Worm (Caenorhabditis elegans) whole organism, mixed stage, embryonic: ENCODE results near the gene K06G5.1.

Experiments used
- ceh-43 ChIP-seq: fragments of 200-800 bp; sonication (Bioruptor generic); optimal IDR thresholded peaks from 2 replicates; lab custom pipeline; 2018; ENCODE audit warnings: mild to moderate bottlenecking, missing genetic modification characterization, moderate library complexity, missing compliant biosample characterization
- cnd-1 ChIP-seq: fragments of 200-800 bp; sonication (Bioruptor generic); optimal IDR thresholded peaks from 2 replicates; lab custom pipeline; 2018; ENCODE audit warnings: mild to moderate bottlenecking, missing genetic modification characterization, missing compliant biosample characterization
- lsy-2 ChIP-seq: fragments of 150-350 bp; optimal IDR thresholded peaks from 2 replicates; lab custom pipeline; 2014; ENCODE audit warnings: missing biosample characterization, missing genetic modification characterization
- snpc-4 ChIP-seq: fragments of 150-350 bp; optimal IDR thresholded peaks from 2 replicates; lab custom pipeline; 2014; ENCODE audit warnings: missing biosample characterization, missing genetic modification characterization
- sptf-1 ChIP-seq: sonication (generic microtip); optimal IDR thresholded peaks from 2 replicates; lab custom pipeline; 2017; ENCODE audit warnings: mild to moderate bottlenecking, missing genetic modification characterization, moderate library complexity, missing compliant biosample characterization
- zip-8 ChIP-seq: fragments of 150-350 bp; optimal IDR thresholded peaks from 2 replicates; lab custom pipeline; 2014; ENCODE audit warnings: missing biosample characterization, missing genetic modification characterization

- no peak for TF ChIP-seq cnd-1 (tag; lab: Kevin White, UChicago)
- no peak for TF ChIP-seq zip-8 (tag; lab: Kevin White, UChicago)
- TF ChIP-seq snpc-4 (tag; lab: Kevin White, UChicago) = no peak
- TF ChIP-seq lsy-2 = no peak
- no peak for TF ChIP-seq ceh-43
- TF ChIP-seq sptf-1 (tag; lab: Kevin White, UChicago) = no peak
Measured at ce11 chrX:14214520-14215023, at the start of gene K06G5.1.
